Worm (Caenorhabditis elegans) whole organism, midembryonic: Measurements from ENCODE around the gene usp-50.
A peak's percentile ranks its signal among the peaks of the same experiment; 100 is the strongest.
"Not testable (repeated sequence)": the region's sequence is repeated elsewhere in the genome, so short reads cannot be mapped to it uniquely, and the experiment has no call there.

Source experiments
- T22C8.4 ChIP-seq: fragments of 200-800 bp; sonication (Bioruptor generic); IDR thresholded peaks from 2 replicates; pipeline ENCODE4 v1.3.6; 2022; ENCODE audit warnings: missing genetic modification characterization, missing compliant biosample characterization
- cog-1 ChIP-seq: sonication (generic microtip); optimal IDR thresholded peaks from 2 replicates; lab custom pipeline; 2016; ENCODE audit warnings: missing genetic modification characterization, missing compliant biosample characterization
- flt-1 ChIP-seq: fragments of 200-800 bp; sonication (Bioruptor generic); IDR thresholded peaks from 2 replicates; pipeline ENCODE4 v1.3.6; 2022; ENCODE audit warnings: missing genetic modification characterization, missing compliant biosample characterization
- klf-2 ChIP-seq: fragments of 200-800 bp; sonication (Bioruptor generic); conservative IDR thresholded peaks from 2 replicates; pipeline ENCODE4 v1.3.6; 2022; ENCODE audit warnings: missing genetic modification reagents, missing genetic modification characterization, missing compliant biosample characterization
- med-1 ChIP-seq: sonication (generic microtip); optimal IDR thresholded peaks from 2 replicates; lab custom pipeline; 2017; ENCODE audit warnings: missing genetic modification characterization, mild to moderate bottlenecking, missing compliant biosample characterization, antibody characterized with exemption, missing genetic modification reagents; ENCODE audit not compliant: insufficient read depth
- ref-1 ChIP-seq: fragments of 200-800 bp; sonication (Bioruptor generic); conservative IDR thresholded peaks from 2 replicates; pipeline ENCODE4 v1.3.6; 2022; ENCODE audit warnings: missing genetic modification reagents, missing genetic modification characterization, missing compliant biosample characterization
- tab-1 ChIP-seq: fragments of 200-800 bp; sonication (Bioruptor generic); IDR thresholded peaks from 2 replicates; pipeline ENCODE4 v1.3.6; 2022; ENCODE audit warnings: missing genetic modification characterization, missing compliant biosample characterization
- ztf-23 ChIP-seq: fragments of 200-800 bp; sonication (Bioruptor generic); IDR thresholded peaks from 2 replicates; pipeline ENCODE4 v1.3.6; 2022; ENCODE audit warnings: missing genetic modification reagents, missing genetic modification characterization, missing compliant biosample characterization
- ztf-29 ChIP-seq: fragments of 200-800 bp; sonication (Bioruptor generic); IDR thresholded peaks from 2 replicates; pipeline ENCODE4 v1.3.6; 2022; ENCODE audit warnings: missing genetic modification reagents, missing genetic modification characterization, missing compliant biosample characterization

Gene usp-50

DNA sequence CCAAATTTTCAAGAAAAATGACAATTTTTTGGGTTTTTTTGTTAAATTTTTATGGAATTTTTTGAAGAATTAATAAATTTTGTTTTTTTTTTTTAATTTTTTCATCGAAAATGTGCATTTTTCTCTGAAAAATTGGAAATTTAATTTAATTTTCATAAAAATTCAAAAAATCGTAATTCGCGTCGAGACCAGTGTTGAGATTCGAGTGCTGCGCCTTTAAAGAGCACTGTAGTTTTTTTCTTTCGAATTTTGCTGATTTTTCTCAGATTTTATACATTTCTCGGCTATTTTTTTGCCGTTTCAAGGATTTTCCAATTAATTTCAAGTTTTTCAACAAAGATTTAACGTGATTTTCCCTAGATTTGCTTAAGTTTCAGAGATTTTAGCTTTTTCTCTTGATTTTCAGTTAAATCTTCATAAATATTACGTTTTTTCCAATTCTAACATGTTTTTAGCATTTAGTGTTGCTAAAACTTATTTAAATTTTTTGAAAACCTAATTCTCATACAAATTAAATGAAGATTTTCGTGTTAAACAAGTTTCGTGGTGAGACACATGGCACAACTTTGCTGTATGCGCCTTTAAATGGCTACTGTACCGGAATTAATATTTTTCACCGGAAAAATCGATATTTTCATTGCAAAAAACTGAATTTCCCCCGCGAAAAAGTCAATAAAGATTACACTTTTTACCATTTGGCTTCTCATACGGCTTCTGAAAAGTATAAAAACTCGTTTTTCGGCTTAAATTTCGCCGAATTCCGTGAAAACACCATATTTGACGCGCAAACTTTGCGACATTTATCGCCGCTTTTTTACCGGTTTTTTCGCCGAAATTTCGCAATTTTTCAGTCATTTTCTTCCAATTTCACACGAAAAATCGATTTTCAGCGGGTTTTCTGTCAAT is at the start of gene usp-50:
TSS of gene usp-50 (plus strand) at position 822 of the 906 bp plus-strand sequence.
- peak; percentile 53; the same call in 1 of the 2 replicates for TF ChIP-seq ztf-29 (GFP tag; lab: Robert Waterston, UW)

DNA sequence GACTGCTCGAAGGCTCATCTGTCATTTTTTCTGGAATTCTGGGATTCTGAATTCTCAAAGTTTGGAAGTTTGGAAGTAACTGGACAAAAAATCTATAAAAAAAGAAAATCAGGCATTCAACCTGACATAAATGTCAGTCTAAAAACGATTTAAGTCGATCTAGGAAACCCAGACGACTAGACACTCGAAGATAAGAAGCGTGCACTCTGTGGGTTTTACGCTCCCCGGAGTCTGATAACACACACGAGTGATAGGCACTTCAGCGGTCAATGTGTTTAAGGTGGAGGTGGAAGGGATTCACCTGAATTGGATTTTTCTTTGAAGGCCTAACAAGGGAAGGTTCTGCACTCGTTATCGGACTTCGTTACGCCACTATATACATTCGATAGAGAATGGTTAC is 35.8 kb upstream of the usp-50 start, which contains the start of gene C06H5.6:
TSS of gene C06H5.6 (minus strand) at position 46 of the 400 bp plus-strand sequence.
- TF ChIP-seq flt-1, result no peak
- no peak for TF ChIP-seq T22C8.4 (GFP tag; lab: Robert Waterston, UW)
- no peak for TF ChIP-seq med-1

DNA sequence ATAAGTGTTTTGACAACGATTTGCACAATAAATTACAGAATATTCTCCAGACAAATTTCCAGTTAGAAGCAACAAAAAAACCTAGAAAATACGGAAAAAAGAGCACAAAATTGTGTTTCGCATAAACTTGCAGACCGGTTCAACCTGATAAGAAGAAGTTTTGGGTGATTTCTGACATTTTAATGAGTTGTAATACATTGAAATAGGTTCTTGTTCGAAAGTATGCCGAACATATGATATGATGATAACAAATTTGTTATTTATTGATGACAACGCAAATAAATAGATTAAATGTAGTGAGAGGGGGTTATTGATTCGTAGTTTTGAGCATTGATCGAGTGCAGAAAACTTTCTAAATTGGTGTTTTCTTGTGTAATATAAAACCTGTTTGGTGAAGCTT is 33.4 kb upstream of the usp-50 start:
- TF ChIP-seq flt-1 (no peak), T22C8.4 (GFP tag; lab: Robert Waterston, UW) (no peak), med-1 (no peak), ztf-29 (GFP tag; lab: Robert Waterston, UW) (no peak), tab-1 (no peak), klf-2 (GFP tag; lab: Robert Waterston, UW) (no peak), ref-1 (GFP tag; lab: Robert Waterston, UW) (no peak), ztf-23 (no peak), cog-1 (no peak)

DNA sequence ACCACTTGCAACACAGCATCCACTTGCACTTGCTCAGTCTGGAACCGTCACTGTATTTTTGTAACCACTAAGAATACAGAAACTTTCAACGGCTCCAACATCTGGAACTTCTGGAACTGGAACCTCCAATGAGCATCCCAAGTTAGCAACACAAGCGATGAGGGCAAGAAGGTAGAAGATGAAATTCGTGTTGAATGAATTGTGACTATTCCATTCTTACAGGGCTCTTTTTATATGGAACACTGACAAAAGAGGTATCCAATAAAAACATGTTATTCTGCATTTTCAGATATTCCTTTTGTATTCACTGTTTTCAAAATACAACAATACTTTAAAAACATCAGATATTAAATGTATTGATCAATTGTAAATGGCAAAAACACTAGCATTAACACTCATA is 30.8 kb upstream of the usp-50 start, which contains the start of gene C06H5.11:
TSS of gene C06H5.11 (minus strand) at position 101 of the 400 bp plus-strand sequence.
- TF ChIP-seq ref-1 (GFP tag; lab: Robert Waterston, UW); flt-1; cog-1: not testable (repeated sequence)

DNA sequence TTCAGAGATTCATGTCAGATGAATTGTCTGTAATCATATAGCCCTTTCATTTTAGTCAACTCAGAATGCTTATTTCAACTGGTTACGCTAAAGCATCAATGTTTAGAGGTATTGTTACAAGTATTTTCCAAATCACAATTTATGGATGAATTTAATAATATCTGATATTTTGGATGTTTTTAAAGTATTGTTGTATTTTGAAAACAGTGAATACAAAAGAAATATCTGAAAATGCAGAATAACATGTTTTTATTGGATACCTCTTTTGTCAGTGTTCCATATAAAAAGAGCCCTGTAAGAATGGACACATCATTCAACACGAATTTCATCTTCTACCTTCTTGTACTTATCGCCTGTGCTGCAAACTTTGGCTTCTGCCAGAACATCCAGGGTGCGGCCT is 30.2 kb upstream of the usp-50 start, which contains the start of gene C06H5.12:
TSS of gene C06H5.12 (plus strand) at position 301 of the 400 bp plus-strand sequence.
- TF ChIP-seq flt-1, ztf-23, med-1: not testable (repeated sequence)

DNA sequence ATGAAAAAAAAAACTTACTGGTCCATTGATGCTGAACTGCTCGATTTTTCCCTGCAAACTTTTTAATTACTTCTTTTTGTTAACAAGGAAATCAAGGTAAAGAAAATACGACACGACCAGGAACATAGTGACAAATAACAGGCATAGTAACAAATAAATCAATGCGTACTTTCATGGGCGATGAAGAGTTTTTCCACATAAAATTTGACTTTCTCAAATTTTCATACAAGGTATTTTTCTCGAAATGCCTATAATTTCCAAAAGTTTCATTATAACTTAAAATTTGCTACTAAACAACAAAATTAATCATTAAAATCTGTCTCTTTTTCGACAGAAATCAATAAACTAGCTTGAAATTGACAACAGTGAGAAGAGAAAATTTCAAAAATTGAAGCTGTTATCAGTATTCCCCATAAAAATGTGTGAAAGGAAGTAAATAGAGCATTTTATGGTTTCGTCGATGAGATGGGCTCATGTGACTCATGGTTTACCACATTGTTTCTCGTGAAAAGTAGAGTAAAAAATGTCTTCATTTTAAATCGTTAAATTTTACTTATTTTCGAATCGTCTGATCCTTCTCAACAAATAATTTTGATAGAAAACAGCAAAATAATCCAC is 27.9 kb upstream of the usp-50 start, which contains the start of gene fbxa-156:
TSS of gene fbxa-156 (minus strand) at position 51 of the 618 bp plus-strand sequence.
- TF ChIP-seq med-1, result no peak
- TF ChIP-seq ztf-29 (GFP tag; lab: Robert Waterston, UW), result no peak
- TF ChIP-seq klf-2 (GFP tag; lab: Robert Waterston, UW), result no peak
- TF ChIP-seq tab-1, result no peak
- TF ChIP-seq ztf-23, result no peak
- TF ChIP-seq flt-1, result no peak
- TF ChIP-seq T22C8.4 (GFP tag; lab: Robert Waterston, UW), result no peak
- no peak for TF ChIP-seq cog-1
- TF ChIP-seq ref-1 (GFP tag; lab: Robert Waterston, UW), result no peak

DNA sequence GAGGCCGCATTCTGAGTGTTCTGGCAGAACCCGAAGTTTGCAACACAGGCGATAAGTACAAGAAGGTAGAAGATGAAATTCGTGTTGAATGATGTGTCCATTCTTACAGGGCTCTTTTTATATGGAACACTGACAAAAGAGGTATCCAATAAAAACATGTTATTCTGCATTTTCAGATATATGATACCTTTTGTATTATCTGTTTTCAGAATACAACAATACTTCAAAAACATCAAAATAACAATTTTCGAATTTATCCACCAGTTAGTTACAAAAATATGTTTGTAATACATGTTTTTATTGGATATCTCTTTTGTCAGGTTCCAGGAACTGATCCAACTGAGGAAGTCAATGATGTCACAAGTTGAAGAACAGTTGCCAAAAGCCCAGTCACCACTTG is 27.1 kb upstream of the usp-50 start, which contains the start of gene C06H5.13:
TSS of gene C06H5.13 (minus strand) at position 101 of the 400 bp plus-strand sequence.
- TF ChIP-seq klf-2 (GFP tag; lab: Robert Waterston, UW); cog-1; T22C8.4 (GFP tag; lab: Robert Waterston, UW): not testable (repeated sequence)

DNA sequence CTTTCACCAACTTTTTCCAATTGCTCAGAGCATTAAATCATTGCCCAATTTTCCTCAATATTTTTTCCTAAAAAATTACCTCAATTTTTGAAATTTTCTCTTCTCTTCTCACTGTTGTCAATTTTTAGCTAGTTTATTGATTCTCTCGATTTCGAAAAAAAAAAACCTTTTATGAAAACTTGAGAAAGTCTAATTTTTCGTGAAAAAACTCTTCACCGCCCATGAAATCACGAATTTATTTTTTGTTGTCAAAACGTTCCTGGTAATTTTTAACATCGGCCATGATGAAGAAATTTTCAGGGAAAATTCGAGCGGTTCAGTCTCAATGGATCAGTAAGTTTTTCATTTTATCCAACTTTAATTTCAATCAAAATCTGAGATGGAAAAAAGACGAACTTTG is 25.2 kb upstream of the usp-50 start, which contains the start of gene fbxa-157:
TSS of gene fbxa-157 (plus strand) at position 301 of the 400 bp plus-strand sequence.
- no peak for TF ChIP-seq cog-1
- no peak for TF ChIP-seq med-1
- TF ChIP-seq ztf-29 (GFP tag; lab: Robert Waterston, UW), result no peak
- no peak for TF ChIP-seq klf-2 (GFP tag; lab: Robert Waterston, UW)
- TF ChIP-seq ztf-23, result no peak
- TF ChIP-seq ref-1 (GFP tag; lab: Robert Waterston, UW), result no peak

DNA sequence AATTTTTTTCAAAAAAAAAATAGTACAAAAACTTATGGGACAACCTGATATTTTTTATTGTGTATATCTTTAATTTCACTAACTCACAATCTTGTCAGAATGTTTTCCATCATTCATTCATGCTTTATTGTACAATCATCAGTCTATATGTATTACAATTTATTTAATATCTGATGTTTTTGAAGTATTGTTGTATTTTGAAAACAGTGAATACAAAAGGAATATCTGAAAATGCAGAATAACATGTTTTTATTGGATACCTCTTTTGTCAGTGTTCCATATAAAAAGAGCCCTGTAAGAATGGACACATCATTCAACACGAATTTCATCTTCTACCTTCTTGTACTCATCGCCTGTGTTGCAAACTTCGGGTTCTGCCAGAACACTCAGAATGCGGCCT is 20.9 kb upstream of the usp-50 start, which contains the start of gene C06H5.14:
TSS of gene C06H5.14 (plus strand) at position 301 of the 400 bp plus-strand sequence.
- not testable (repeated sequence) for TF ChIP-seq ztf-23; ref-1 (GFP tag; lab: Robert Waterston, UW); flt-1

DNA sequence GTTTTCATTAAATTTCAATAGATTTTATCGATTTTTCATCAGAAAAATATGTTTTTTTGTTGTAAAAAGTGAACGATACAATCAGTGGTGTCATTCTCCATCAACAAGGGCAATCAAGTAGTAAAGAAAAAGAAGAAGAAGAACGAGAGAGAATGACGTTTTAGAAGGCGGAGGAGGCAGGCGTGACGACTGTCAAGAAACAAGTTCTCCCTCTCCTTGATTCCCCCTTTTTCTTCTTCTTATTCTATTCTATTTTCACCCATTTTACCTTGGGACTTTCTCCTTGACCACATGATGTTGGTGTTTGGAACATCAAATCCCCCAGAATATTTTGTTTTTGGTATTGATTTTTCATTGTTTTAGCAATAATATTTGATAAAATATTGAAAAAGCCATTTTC is 19.0 kb upstream of the usp-50 start:
- TF ChIP-seq ztf-23 (no peak), ref-1 (GFP tag; lab: Robert Waterston, UW) (no peak), ztf-29 (GFP tag; lab: Robert Waterston, UW) (no peak), tab-1 (no peak), klf-2 (GFP tag; lab: Robert Waterston, UW) (no peak), T22C8.4 (GFP tag; lab: Robert Waterston, UW) (no peak), flt-1 (no peak), med-1 (no peak)

DNA sequence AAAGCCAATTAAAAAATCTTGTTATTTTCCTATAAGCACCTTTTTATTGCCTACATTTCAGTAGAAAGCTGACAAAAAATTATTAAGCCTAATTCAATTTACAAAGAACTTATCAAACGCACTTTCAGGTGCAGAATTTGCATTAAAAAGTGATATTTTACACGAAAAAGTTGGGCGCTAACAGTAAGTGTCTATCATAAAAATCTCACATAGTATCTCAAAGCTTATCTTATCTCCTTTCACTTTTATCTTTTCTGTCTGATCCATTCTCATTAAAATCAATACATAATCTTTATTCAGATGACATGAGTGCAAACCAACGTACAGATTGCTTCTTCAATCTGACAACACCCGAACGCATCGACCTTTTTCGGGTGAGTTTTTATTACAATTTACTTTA is 14.7 kb upstream of the usp-50 start, which contains the start of gene dcar-1:
TSS of gene dcar-1 (plus strand) at position 301 of the 400 bp plus-strand sequence.
- TF ChIP-seq T22C8.4 (GFP tag; lab: Robert Waterston, UW), result no peak
- TF ChIP-seq med-1, result no peak
- no peak for TF ChIP-seq klf-2 (GFP tag; lab: Robert Waterston, UW)
- TF ChIP-seq flt-1, result no peak
- TF ChIP-seq cog-1, result no peak
- TF ChIP-seq ztf-29 (GFP tag; lab: Robert Waterston, UW), result no peak
- TF ChIP-seq ztf-23, result no peak
- no peak for TF ChIP-seq tab-1
